Worm (Caenorhabditis elegans): ENCODE results near the gene sams-4.

ce11 chrIV:5795495-5795894 lies 50.7 kb downstream of the sams-4 start:
- TF ChIP-seq F16B12.6 (tag; optimal IDR thresholded peaks at IDR 0.05) (no peak), ztf-4 (tag; optimal IDR thresholded peaks at IDR 0.05) (no peak)
